Worm (Caenorhabditis elegans) whole organism, L3 larva: ENCODE measurements around the gene hsp-6.

Experiments
- aly-2 ChIP-seq: fragments of 150-350 bp; optimal IDR thresholded peaks from 2 replicates; lab custom pipeline; 2014; ENCODE audit warnings: missing biosample characterization, missing genetic modification characterization
- ama-1 ChIP-seq: fragments of 150-350 bp; optimal IDR thresholded peaks from 2 replicates; lab custom pipeline; 2018
- ceh-82 ChIP-seq: fragments of 150-350 bp; optimal IDR thresholded peaks from 2 replicates; lab custom pipeline; 2014; ENCODE audit warnings: missing biosample characterization, missing genetic modification characterization
- egl-5 ChIP-seq: fragments of 150-350 bp; optimal IDR thresholded peaks from 2 replicates; lab custom pipeline; 2017; ENCODE audit warnings: missing biosample characterization, missing genetic modification reagents, missing genetic modification characterization, inconsistent platforms
- elt-1 ChIP-seq: fragments of 150-350 bp; optimal IDR thresholded peaks from 2 replicates; lab custom pipeline; 2014; ENCODE audit warnings: missing biosample characterization, missing genetic modification characterization
- elt-2 ChIP-seq: sonication (generic microtip); optimal IDR thresholded peaks from 2 replicates; lab custom pipeline; 2016; ENCODE audit warnings: missing genetic modification reagents, mild to moderate bottlenecking, missing genetic modification characterization, missing compliant biosample characterization
- elt-3 ChIP-seq, 3 experiments: fragments of 150-350 bp in 1 of 3; sonication (generic microtip) in 2 of 3; optimal IDR thresholded peaks; 2 replicates in 2 of 3; 4 replicates in 1 of 3; lab custom pipeline; 2014 to 2017; ENCODE audit warnings: missing biosample characterization in 3 of 3, missing genetic modification characterization in 3 of 3
- eor-1 ChIP-seq, 2 experiments: fragments of 150-350 bp; optimal IDR thresholded peaks; 2 replicates each; lab custom pipeline; 2014 to 2018; ENCODE audit warnings: missing biosample characterization in 2 of 2, missing genetic modification characterization in 2 of 2
- fkh-10 ChIP-seq: sonication (generic microtip); optimal IDR thresholded peaks from 2 replicates; lab custom pipeline; 2017; ENCODE audit warnings: missing biosample characterization, missing genetic modification reagents, missing genetic modification characterization
- fos-1 ChIP-seq: fragments of 150-350 bp; optimal IDR thresholded peaks from 2 replicates; lab custom pipeline; 2014; ENCODE audit warnings: missing biosample characterization, missing genetic modification characterization
- hmg-11 ChIP-seq: sonication (generic microtip); optimal IDR thresholded peaks from 2 replicates; lab custom pipeline; 2016; ENCODE audit warnings: missing genetic modification characterization, missing compliant biosample characterization
- jun-1 ChIP-seq: fragments of 150-350 bp; optimal IDR thresholded peaks from 2 replicates; lab custom pipeline; 2014; ENCODE audit warnings: missing biosample characterization, missing genetic modification reagents, missing genetic modification characterization
- lin-39 ChIP-seq: fragments of 150-350 bp; optimal IDR thresholded peaks from 2 replicates; lab custom pipeline; 2018; ENCODE audit warnings: missing biosample characterization, missing genetic modification reagents, missing genetic modification characterization
- lsy-12 ChIP-seq: sonication (generic microtip); optimal IDR thresholded peaks from 2 replicates; lab custom pipeline; 2016; ENCODE audit warnings: mild to moderate bottlenecking, missing genetic modification characterization, missing compliant biosample characterization
- mdl-1 ChIP-seq: fragments of 150-350 bp; optimal IDR thresholded peaks from 2 replicates; lab custom pipeline; 2014; ENCODE audit warnings: missing biosample characterization, missing genetic modification characterization
- mml-1 ChIP-seq: fragments of 150-350 bp; sonication (generic microtip); optimal IDR thresholded peaks from 3 replicates; lab custom pipeline; 2014; ENCODE audit warnings: missing biosample characterization, missing genetic modification characterization
- nfya-1 ChIP-seq: sonication (generic microtip); optimal IDR thresholded peaks from 2 replicates; lab custom pipeline; 2017; ENCODE audit warnings: missing genetic modification characterization, mild to moderate bottlenecking, missing compliant biosample characterization, antibody characterized with exemption, moderate library complexity; ENCODE audit not compliant: insufficient read depth
- nhr-11 ChIP-seq: fragments of 150-350 bp; optimal IDR thresholded peaks from 2 replicates; lab custom pipeline; 2014; ENCODE audit warnings: missing biosample characterization, missing genetic modification characterization
- nhr-12 ChIP-seq: fragments of 150-350 bp; optimal IDR thresholded peaks from 2 replicates; lab custom pipeline; 2014; ENCODE audit warnings: missing biosample characterization, missing genetic modification characterization
- nhr-28 ChIP-seq: fragments of 150-350 bp; optimal IDR thresholded peaks from 2 replicates; lab custom pipeline; 2014; ENCODE audit warnings: missing biosample characterization, missing genetic modification characterization
- nhr-43 ChIP-seq: sonication (generic microtip); optimal IDR thresholded peaks from 2 replicates; lab custom pipeline; 2016; ENCODE audit warnings: mild to moderate bottlenecking, missing genetic modification characterization, missing compliant biosample characterization; ENCODE audit not compliant: poor library complexity, severe bottlenecking
- nhr-67 ChIP-seq: fragments of 150-350 bp; optimal IDR thresholded peaks from 2 replicates; lab custom pipeline; 2014; ENCODE audit warnings: missing biosample characterization, missing genetic modification characterization
- nhr-76 ChIP-seq: fragments of 150-350 bp; sonication (generic microtip); optimal IDR thresholded peaks from 5 replicates; lab custom pipeline; 2014; ENCODE audit warnings: missing biosample characterization, missing genetic modification characterization
- nhr-77 ChIP-seq: fragments of 150-350 bp; optimal IDR thresholded peaks from 2 replicates; lab custom pipeline; 2014; ENCODE audit warnings: missing biosample characterization, missing genetic modification characterization
- pha-4 ChIP-seq: fragments of 150-350 bp; optimal IDR thresholded peaks from 2 replicates; lab custom pipeline; 2014; ENCODE audit warnings: missing biosample characterization, missing genetic modification reagents, missing genetic modification characterization
- pqm-1 ChIP-seq: fragments of 150-350 bp; optimal IDR thresholded peaks from 2 replicates; lab custom pipeline; 2017; ENCODE audit warnings: missing biosample characterization, missing genetic modification characterization, inconsistent platforms
- sea-2 ChIP-seq: fragments of 150-350 bp; sonication (generic microtip); optimal IDR thresholded peaks from 4 replicates; lab custom pipeline; 2014; ENCODE audit warnings: missing biosample characterization, missing genetic modification reagents, missing genetic modification characterization
- skn-1 ChIP-seq: fragments of 150-350 bp; optimal IDR thresholded peaks from 2 replicates; lab custom pipeline; 2014; ENCODE audit warnings: missing biosample characterization, missing genetic modification characterization
- snpc-4 ChIP-seq: fragments of 150-350 bp; optimal IDR thresholded peaks from 2 replicates; lab custom pipeline; 2014; ENCODE audit warnings: missing biosample characterization, missing genetic modification characterization
- unc-39 ChIP-seq: sonication (generic microtip); optimal IDR thresholded peaks from 4 replicates; lab custom pipeline; 2017; ENCODE audit warnings: missing biosample characterization, missing genetic modification characterization
- unc-62 ChIP-seq: fragments of 150-350 bp; sonication (generic microtip); optimal IDR thresholded peaks from 4 replicates; lab custom pipeline; 2014; ENCODE audit warnings: missing biosample characterization, missing genetic modification reagents, missing genetic modification characterization
- ztf-11 ChIP-seq: fragments of 150-350 bp; optimal IDR thresholded peaks from 2 replicates; lab custom pipeline; 2014; ENCODE audit warnings: missing biosample characterization, missing genetic modification characterization
- ztf-4 ChIP-seq: fragments of 150-350 bp; optimal IDR thresholded peaks from 2 replicates; lab custom pipeline; 2014; ENCODE audit warnings: missing biosample characterization, missing genetic modification characterization

Gene hsp-6

DNA sequence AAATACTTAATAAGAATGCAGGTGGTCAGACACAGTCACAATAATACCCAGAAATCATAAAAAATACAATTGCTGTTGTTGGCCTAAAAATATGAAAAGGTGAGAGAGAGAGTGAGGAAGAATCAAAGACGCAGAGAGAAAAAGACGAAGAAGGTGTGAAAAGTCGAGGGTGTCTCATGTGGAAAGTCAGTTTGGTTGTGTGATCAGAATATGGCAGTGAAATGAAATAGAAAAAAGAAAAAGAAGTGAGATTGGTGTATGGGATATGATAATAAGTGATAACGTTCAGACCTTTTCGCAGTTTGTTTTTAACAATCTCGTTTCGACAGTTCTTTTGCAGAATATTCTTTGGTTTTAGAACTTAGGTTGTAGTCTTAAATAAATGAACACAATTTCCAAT is 19.7 kb downstream of the hsp-6 start:
- no peak for TF ChIP-seq elt-1 (tag; lab: Kevin White, UChicago)
- TF ChIP-seq aly-2, result no peak
- TF ChIP-seq, all 47 proteins: peak for 0

DNA sequence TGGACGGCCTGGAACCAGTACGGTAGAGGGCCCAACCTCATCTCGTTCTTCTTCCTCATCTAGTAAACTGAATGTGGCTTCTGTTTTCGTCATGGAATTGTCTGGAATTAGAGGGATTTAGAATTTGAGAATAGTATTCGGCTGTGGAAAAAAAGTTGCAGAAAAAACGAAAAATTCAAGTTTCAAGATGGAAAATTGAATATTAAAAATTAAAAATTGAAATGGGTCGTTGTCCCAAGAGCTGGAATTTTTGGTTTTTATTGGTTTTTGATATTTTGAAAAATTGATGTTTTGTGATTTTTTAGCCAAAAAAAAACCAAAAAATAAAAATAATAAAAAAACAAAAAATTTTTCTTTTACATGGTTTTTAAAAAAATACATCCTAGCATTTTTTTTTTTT is 20.7 kb downstream of the hsp-6 start, which contains the start of gene R02F11.3:
TSS of gene R02F11.3 (minus strand) at position 101 of the 400 bp plus-strand sequence.
- no peak for TF ChIP-seq lin-39 (tag; lab: Kevin White, UChicago)
- TF ChIP-seq fkh-10, result no peak
- TF ChIP-seq snpc-4, result no peak
- no peak for TF ChIP-seq ztf-4
- no peak for TF ChIP-seq eor-1 (tag; optimal IDR thresholded peaks at IDR 0.05; lab: Kevin White, UChicago)
- no peak for TF ChIP-seq nhr-11 (tag; lab: Kevin White, UChicago)
- no peak for TF ChIP-seq nhr-43
- no peak for TF ChIP-seq ztf-11 (tag; lab: Kevin White, UChicago)

DNA sequence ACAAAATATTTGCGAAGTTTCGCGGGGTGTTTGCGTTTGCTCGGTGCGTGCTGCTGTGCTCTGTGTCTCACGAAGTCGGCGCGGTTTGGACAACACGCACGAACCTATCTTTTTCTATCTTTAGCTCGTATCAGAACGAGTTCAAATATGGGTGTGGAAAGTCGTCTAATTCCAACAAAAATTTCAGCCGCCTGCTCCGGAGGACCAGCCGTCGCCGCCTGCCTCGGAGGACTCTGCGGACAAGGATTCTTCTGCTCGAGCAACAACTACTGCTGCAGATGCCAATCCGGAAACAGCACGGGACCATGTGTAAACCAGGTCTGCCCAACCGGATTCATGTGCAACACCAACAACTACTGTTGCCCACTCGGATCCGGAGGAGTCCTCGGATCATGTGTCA is 24.6 kb downstream of the hsp-6 start:
- TF ChIP-seq nhr-28 (tag; lab: Kevin White, UChicago) (no peak), snpc-4 (no peak), hmg-11 (tag; lab: Kevin White, UChicago) (no peak), jun-1 (tag; lab: Kevin White, UChicago) (no peak), sea-2 (GFP tag; lab: Kevin White, UChicago) (no peak), eor-1 (tag; optimal IDR thresholded peaks at IDR 0.05; lab: Kevin White, UChicago) (no peak), unc-39 (tag; lab: Kevin White, UChicago) (no peak), ztf-4 (no peak), fos-1 (no peak), elt-1 (tag; lab: Kevin White, UChicago) (no peak), mml-1 (tag; lab: Kevin White, UChicago) (no peak), mdl-1 (tag; lab: Kevin White, UChicago) (no peak), lsy-12 (no peak), lin-39 (tag; lab: Kevin White, UChicago) (no peak), elt-3 (tag; optimal IDR thresholded peaks at IDR 0.05; lab: Kevin White, UChicago) (no peak), unc-62 (GFP tag; lab: Kevin White, UChicago) (no peak), skn-1 (tag; lab: Kevin White, UChicago) (no peak)

DNA sequence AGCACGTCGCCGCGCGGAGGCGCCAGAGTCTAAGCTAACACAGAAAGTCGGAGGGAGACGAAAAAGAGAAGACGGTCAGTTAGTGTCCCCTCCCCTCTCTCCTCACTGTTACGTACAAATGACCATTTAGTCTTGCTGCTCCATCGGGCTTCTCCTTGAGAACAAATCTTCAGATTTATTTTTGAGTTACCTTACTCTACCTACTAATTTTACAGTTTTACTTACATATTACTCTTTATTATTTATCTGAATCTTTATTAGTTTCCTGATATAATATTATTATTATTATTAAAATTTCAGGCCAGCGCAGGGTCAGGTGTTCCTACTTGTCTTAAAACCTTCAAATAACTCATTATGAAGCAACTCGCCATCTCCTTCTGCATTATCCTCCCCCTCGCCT is 25.8 kb downstream of the hsp-6 start, which contains the start of gene R02F11.1:
TSS of gene R02F11.1 (plus strand) at position 301 of the 400 bp plus-strand sequence.
- TF ChIP-seq elt-2 (tag; lab: Kevin White, UChicago) (no peak), ceh-82 (tag; lab: Kevin White, UChicago) (no peak)

DNA sequence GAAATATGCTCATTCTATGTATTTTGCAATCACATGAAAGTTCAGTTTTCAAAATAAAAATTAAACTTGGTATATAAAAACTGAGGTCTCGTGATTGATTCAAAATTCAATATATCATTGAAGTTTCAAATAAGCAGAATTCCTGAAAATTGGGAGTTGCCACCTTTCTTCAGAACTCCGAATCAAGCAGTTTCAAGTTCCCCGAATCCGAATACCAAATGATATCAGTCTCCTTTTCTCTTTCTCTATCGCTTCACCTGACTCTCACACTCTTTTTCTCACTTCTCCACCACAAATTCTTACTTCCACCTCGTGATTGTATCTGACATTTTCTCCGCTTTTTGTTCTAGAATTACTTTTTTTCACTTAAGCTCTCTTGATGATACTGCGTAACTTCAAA is 32.3 kb downstream of the hsp-6 start, which contains the start of gene R02F11.2:
TSS of gene R02F11.2 (plus strand) at position 292 of the 400 bp plus-strand sequence.
- TF ChIP-seq pha-4 (tag; lab: Kevin White, UChicago) (no peak), skn-1 (tag; lab: Kevin White, UChicago) (no peak), ama-1 (lab: Kevin White, UChicago) (no peak), nhr-67 (tag; lab: Kevin White, UChicago) (no peak), nhr-11 (tag; lab: Kevin White, UChicago) (peak; percentile 45)

DNA sequence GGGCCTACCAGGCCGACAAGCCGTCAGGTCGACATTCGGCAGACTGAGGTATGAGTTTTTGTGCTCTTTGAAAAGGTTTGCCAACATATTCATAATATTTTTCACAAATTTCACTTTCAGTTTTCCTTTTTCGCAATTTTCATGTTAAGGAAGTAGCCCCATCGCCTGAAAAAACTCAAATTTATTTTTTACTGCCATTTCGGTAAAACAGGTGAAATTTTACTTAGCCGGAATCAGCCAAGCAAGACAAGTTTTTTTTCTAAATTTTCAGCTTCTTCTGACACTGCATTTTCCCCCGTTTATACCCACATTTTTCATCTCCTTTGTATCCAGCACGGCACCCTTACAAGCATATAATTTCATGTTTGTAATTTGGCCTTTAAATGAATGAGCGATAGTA is 35.0 kb downstream of the hsp-6 start, which contains the start of gene R02F11.11:
TSS of gene R02F11.11 (plus strand) at position 301 of the 400 bp plus-strand sequence.
- TF ChIP-seq jun-1 (tag; lab: Kevin White, UChicago) (no peak), nhr-76 (tag; lab: Kevin White, UChicago) (no peak), lsy-12 (no peak), ceh-82 (tag; lab: Kevin White, UChicago) (no peak), egl-5 (tag; lab: Kevin White, UChicago) (no peak), aly-2 (no peak)
- TF ChIP-seq, all 47 proteins: peak for 0

DNA sequence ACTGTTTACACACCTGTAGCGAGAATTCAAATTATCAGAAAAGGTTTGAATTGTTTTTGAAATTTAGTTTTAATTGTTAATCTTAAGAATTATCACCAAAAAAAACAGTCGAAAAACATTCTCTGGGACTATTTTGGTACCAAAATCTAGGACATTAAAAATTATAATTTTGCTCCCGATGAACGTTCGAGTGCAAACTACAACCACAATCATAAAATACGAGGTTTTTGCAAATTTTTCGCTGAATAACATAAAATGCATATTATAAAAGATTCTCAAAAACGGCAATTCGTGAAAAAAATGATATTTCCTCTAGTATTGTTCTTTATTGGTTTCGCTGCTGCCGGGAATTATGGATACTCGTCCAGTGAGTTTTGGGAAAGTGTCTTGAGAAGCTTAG is 36.2 kb downstream of the hsp-6 start, which contains the start of gene R02F11.12:
TSS of gene R02F11.12 (plus strand) at position 301 of the 400 bp plus-strand sequence.
- TF ChIP-seq ama-1 (lab: Kevin White, UChicago) (no peak), pqm-1 (tag; lab: Kevin White, UChicago) (no peak), fos-1 (no peak), ceh-82 (tag; lab: Kevin White, UChicago) (no peak), skn-1 (tag; lab: Kevin White, UChicago) (no peak), nhr-77 (tag; lab: Kevin White, UChicago) (no peak), elt-2 (tag; lab: Kevin White, UChicago) (no peak), nhr-76 (tag; lab: Kevin White, UChicago) (no peak), nhr-67 (tag; lab: Kevin White, UChicago) (no peak), ztf-4 (no peak), nfya-1 (no peak), nhr-12 (no peak), nhr-28 (tag; lab: Kevin White, UChicago) (no peak)
